Worm (Caenorhabditis elegans) whole organism, young adult: ENCODE results near the gene mltn-3.

Experiments used
- ama-1 ChIP-seq, 3 experiments: fragments of 150-350 bp in 1 of 3; sonication (generic microtip) in 2 of 3; optimal IDR thresholded peaks; 2 replicates each; lab custom pipeline; 2014 to 2018; ENCODE audit warnings: missing biosample characterization in 2 of 3, missing genetic modification characterization in 2 of 3, missing genetic modification reagents in 2 of 3
- zim-3 ChIP-seq: sonication (generic microtip); optimal IDR thresholded peaks from 2 replicates; lab custom pipeline; 2017; ENCODE audit warnings: mild to moderate bottlenecking, missing genetic modification characterization, moderate library complexity, missing compliant biosample characterization

DNA sequence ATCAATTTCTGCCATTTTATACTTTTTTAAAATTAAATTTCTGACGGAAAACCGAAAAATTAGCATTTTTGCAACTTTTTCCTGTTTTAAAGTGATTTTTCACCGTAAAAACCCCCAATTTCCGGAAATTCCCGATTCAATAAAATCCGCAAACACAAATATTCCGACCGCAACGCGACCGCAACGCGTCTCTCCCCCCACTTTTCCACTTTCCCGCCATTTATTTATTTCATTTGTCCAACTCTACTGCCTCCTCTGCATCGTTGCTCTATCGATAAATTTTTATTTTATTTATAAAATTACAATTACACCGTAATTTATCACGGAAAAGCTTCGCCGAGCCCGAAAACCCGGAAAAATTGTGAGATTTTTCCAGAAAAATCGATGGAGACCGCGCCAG, 27.9 kb upstream of the mltn-3 start, which contains the start of gene mcd-1:
- TF ChIP-seq ama-1 (optimal IDR thresholded peaks at IDR 0.05; lab: Kevin White, UChicago) (no peak), ama-1 (GFP tag; optimal IDR thresholded peaks at IDR 0.05; lab: Kevin White, UChicago) (no peak), zim-3 (tag; lab: Kevin White, UChicago) (no peak)
